Fruit fly (Drosophila melanogaster) whole organism, embryonic: ENCODE data around the gene CG33647.

Experiments used
- B-H1 ChIP-seq: fragments of 200-800 bp; sonication (Bioruptor generic); IDR thresholded peaks from 3 replicates; pipeline ENCODE4 v1.3.6; 2022; ENCODE audit warnings: missing biosample characterization, missing genetic modification characterization
- CG10267 ChIP-seq: fragments of 200-800 bp; sonication (Bioruptor generic); optimal IDR thresholded peaks from 2 replicates; lab custom pipeline; 2018; ENCODE audit warnings: missing biosample characterization, mild to moderate bottlenecking, missing genetic modification characterization, moderate library complexity
- CG13424 ChIP-seq: fragments of 200-800 bp; sonication (Bioruptor generic); optimal IDR thresholded peaks from 2 replicates; lab custom pipeline; 2019; ENCODE audit warnings: missing biosample characterization, mild to moderate bottlenecking, missing genetic modification characterization, moderate library complexity
- CG16779 ChIP-seq: fragments of 200-800 bp; sonication (Bioruptor generic); IDR thresholded peaks from 2 replicates; pipeline ENCODE4 v1.3.6; 2022; ENCODE audit warnings: missing biosample characterization, missing genetic modification characterization
- CG17829 ChIP-seq: fragments of 200-800 bp; optimal IDR thresholded peaks from 2 replicates; lab custom pipeline; 2019; ENCODE audit warnings: missing biosample characterization, mild to moderate bottlenecking, missing genetic modification characterization, moderate library complexity
- CG18599 ChIP-seq: fragments of 200-800 bp; sonication (Bioruptor generic); optimal IDR thresholded peaks from 3 replicates; lab custom pipeline; 2017; ENCODE audit warnings: missing biosample characterization, missing genetic modification characterization, mild to moderate bottlenecking, moderate library complexity, missing genetic modification reagents
- CG2116 ChIP-seq: fragments of 200-800 bp; sonication (Bioruptor generic); optimal IDR thresholded peaks from 3 replicates; lab custom pipeline; 2018; ENCODE audit warnings: missing biosample characterization, mild to moderate bottlenecking, missing genetic modification characterization
- CG31224 ChIP-seq: fragments of 200-800 bp; sonication (Bioruptor generic); IDR thresholded peaks from 2 replicates; pipeline ENCODE4 v1.3.6; 2022; ENCODE audit warnings: missing biosample characterization, missing genetic modification characterization
- CG3726 ChIP-seq: fragments of 200-800 bp; sonication (Bioruptor generic); IDR thresholded peaks from 3 replicates; pipeline ENCODE4, ENCODE4 v1.3.6; 2022; ENCODE audit warnings: missing biosample characterization, missing genetic modification characterization
- CG4282 ChIP-seq: fragments of 200-800 bp; sonication (Bioruptor generic); optimal IDR thresholded peaks from 2 replicates; lab custom pipeline; 2016; ENCODE audit warnings: missing biosample characterization, missing genetic modification characterization
- CG4328 ChIP-seq: fragments of 200-800 bp; sonication (Bioruptor generic); optimal IDR thresholded peaks from 3 replicates; lab custom pipeline; 2017; ENCODE audit warnings: missing biosample characterization, missing genetic modification reagents, missing genetic modification characterization
- CG4360 ChIP-seq: fragments of 200-800 bp; sonication (Bioruptor generic); IDR thresholded peaks from 2 replicates; pipeline ENCODE4 v1.3.6; 2022; ENCODE audit warnings: missing biosample characterization, missing genetic modification characterization
- CG4617 ChIP-seq: fragments of 200-800 bp; sonication (Bioruptor generic); optimal IDR thresholded peaks from 3 replicates; lab custom pipeline; 2016; ENCODE audit warnings: missing biosample characterization, missing genetic modification characterization, borderline replicate concordance
- CG6175 ChIP-seq: fragments of 200-800 bp; sonication (Bioruptor generic); IDR thresholded peaks from 3 replicates; pipeline ENCODE4 v1.3.6; 2022; ENCODE audit warnings: missing biosample characterization, missing genetic modification characterization
- CG6813 ChIP-seq: fragments of 200-800 bp; sonication (Bioruptor generic); optimal IDR thresholded peaks from 2 replicates; lab custom pipeline; 2017; ENCODE audit warnings: missing biosample characterization, missing genetic modification characterization, mild to moderate bottlenecking, moderate library complexity, missing genetic modification reagents
- Deaf1 ChIP-seq: fragments of 200-800 bp; optimal IDR thresholded peaks from 3 replicates; lab custom pipeline; 2019; ENCODE audit warnings: missing biosample characterization, mild to moderate bottlenecking, missing genetic modification characterization, moderate library complexity
- Doc2 ChIP-seq: fragments of 200-800 bp; sonication (Bioruptor generic); IDR thresholded peaks from 2 replicates; pipeline ENCODE4 v1.3.6; 2022; ENCODE audit warnings: missing biosample characterization, missing genetic modification characterization
- E2f2 ChIP-seq: fragments of 200-800 bp; sonication (Bioruptor generic); IDR thresholded peaks from 2 replicates; pipeline ENCODE4 v1.3.6; 2022; ENCODE audit warnings: missing biosample characterization, missing genetic modification characterization
- ERR ChIP-seq: fragments of 200-800 bp; sonication (Bioruptor generic); optimal IDR thresholded peaks from 2 replicates; lab custom pipeline; 2016; ENCODE audit warnings: missing biosample characterization, missing genetic modification characterization
- Ets65A ChIP-seq: fragments of 200-800 bp; sonication (Bioruptor generic); peaks from one replicate; lab custom pipeline; 2016; ENCODE audit warnings: missing biosample characterization, missing genetic modification characterization
- Hr51 ChIP-seq, 2 experiments: fragments of 200-800 bp; sonication (Bioruptor generic); optimal IDR thresholded peaks; 2 replicates in 1 of 2; 3 replicates in 1 of 2; lab custom pipeline; 2016 to 2018; ENCODE audit warnings: missing biosample characterization in 2 of 2, missing genetic modification characterization in 2 of 2, mild to moderate bottlenecking in 1 of 2, moderate library complexity in 1 of 2
- Med ChIP-seq: fragments of 200-800 bp; sonication (Bioruptor generic); peaks from one replicate; lab custom pipeline; 2016; ENCODE audit warnings: missing biosample characterization, missing genetic modification characterization, mild to moderate bottlenecking, inconsistent platforms, moderate library complexity
- Nf-YB ChIP-seq: fragments of 200-800 bp; sonication (Bioruptor generic); optimal IDR thresholded peaks from 3 replicates; lab custom pipeline; 2019; ENCODE audit warnings: missing biosample characterization, mild to moderate bottlenecking, missing genetic modification characterization, moderate library complexity
- Rx ChIP-seq: fragments of 200-800 bp; sonication (Bioruptor generic); IDR thresholded peaks from 2 replicates; pipeline ENCODE4 v1.3.6; 2022; ENCODE audit warnings: missing biosample characterization, missing genetic modification characterization
- Sin3A ChIP-seq: fragments of >200 bp; optimal IDR thresholded peaks from 2 replicates; lab custom pipeline; 2018
- Sry-δ ChIP-seq: fragments of 200-800 bp; sonication (Bioruptor generic); optimal IDR thresholded peaks from 2 replicates; lab custom pipeline; 2016; ENCODE audit warnings: missing biosample characterization, missing genetic modification characterization
- abd-A ChIP-seq: fragments of 200-800 bp; sonication (Bioruptor generic); optimal IDR thresholded peaks from 3 replicates; lab custom pipeline; 2019; ENCODE audit warnings: missing biosample characterization, mild to moderate bottlenecking, missing genetic modification characterization, moderate library complexity
- cg ChIP-seq: fragments of 200-800 bp; sonication (Bioruptor generic); optimal IDR thresholded peaks from 3 replicates; lab custom pipeline; 2019; ENCODE audit warnings: missing biosample characterization, mild to moderate bottlenecking, missing genetic modification characterization, moderate library complexity
- crc ChIP-seq: fragments of 200-800 bp; sonication (Bioruptor generic); optimal IDR thresholded peaks from 2 replicates; lab custom pipeline; 2016; ENCODE audit warnings: missing biosample characterization, missing genetic modification characterization
- dati ChIP-seq: fragments of 200-800 bp; sonication (Bioruptor generic); IDR thresholded peaks from 2 replicates; pipeline ENCODE4 v1.3.6; 2022; ENCODE audit warnings: missing biosample characterization, missing genetic modification characterization
- dmrt11E ChIP-seq: fragments of 200-800 bp; sonication (Bioruptor generic); optimal IDR thresholded peaks from 3 replicates; lab custom pipeline; 2018; ENCODE audit warnings: missing biosample characterization, mild to moderate bottlenecking, missing genetic modification characterization, moderate library complexity
- dmrt99B ChIP-seq: fragments of 200-800 bp; sonication (Bioruptor generic); optimal IDR thresholded peaks from 2 replicates; lab custom pipeline; 2018; ENCODE audit warnings: missing biosample characterization, mild to moderate bottlenecking, missing genetic modification characterization, moderate library complexity
- eve ChIP-seq, 2 experiments: fragments of >200 bp; optimal IDR thresholded peaks; 2 replicates each; lab custom pipeline; 2017; ENCODE audit warnings: missing biosample characterization in 2 of 2, missing genetic modification characterization in 2 of 2
- fd64A ChIP-seq: fragments of 200-800 bp; sonication (Bioruptor generic); optimal IDR thresholded peaks from 3 replicates; lab custom pipeline; 2018; ENCODE audit warnings: missing biosample characterization, mild to moderate bottlenecking, missing genetic modification characterization
- fd96Cb ChIP-seq: fragments of 200-800 bp; sonication (Bioruptor generic); optimal IDR thresholded peaks from 2 replicates; lab custom pipeline; 2018; ENCODE audit warnings: missing biosample characterization, mild to moderate bottlenecking, missing genetic modification characterization, moderate library complexity
- fru ChIP-seq: fragments of >200 bp; optimal IDR thresholded peaks from 2 replicates; lab custom pipeline; 2017
- gem ChIP-seq: fragments of 200-800 bp; sonication (Bioruptor generic); optimal IDR thresholded peaks from 2 replicates; lab custom pipeline; 2019; ENCODE audit warnings: missing biosample characterization, mild to moderate bottlenecking, missing genetic modification characterization, moderate library complexity
- ind ChIP-seq: fragments of 200-800 bp; sonication (Bioruptor generic); optimal IDR thresholded peaks from 3 replicates; lab custom pipeline; 2016; ENCODE audit warnings: missing biosample characterization, missing genetic modification characterization
- knrl ChIP-seq: fragments of 200-800 bp; sonication (Bioruptor generic); IDR thresholded peaks from 3 replicates; pipeline ENCODE4 v1.3.6; 2022; ENCODE audit warnings: missing biosample characterization, missing genetic modification characterization; ENCODE audit not compliant: partially characterized antibody
- luna ChIP-seq: fragments of 200-800 bp; sonication (Bioruptor generic); optimal IDR thresholded peaks from 2 replicates; lab custom pipeline; 2016; ENCODE audit warnings: missing biosample characterization, missing genetic modification characterization
- mirr ChIP-seq: fragments of 200-800 bp; sonication (Bioruptor generic); optimal IDR thresholded peaks from 3 replicates; lab custom pipeline; 2018; ENCODE audit warnings: missing biosample characterization, mild to moderate bottlenecking, missing genetic modification characterization
- peb ChIP-seq: fragments of 200-800 bp; sonication (Bioruptor generic); IDR thresholded peaks from 2 replicates; pipeline ENCODE4 v1.3.6; 2022; ENCODE audit warnings: missing biosample characterization, missing genetic modification characterization
- phol ChIP-seq: fragments of 200-800 bp; sonication (Bioruptor generic); optimal IDR thresholded peaks from 3 replicates; lab custom pipeline; 2018; ENCODE audit warnings: missing biosample characterization, mild to moderate bottlenecking, missing genetic modification characterization, moderate library complexity
- rib ChIP-seq: fragments of 200-800 bp; sonication (Bioruptor generic); IDR thresholded peaks from 2 replicates; pipeline ENCODE4 v1.3.6; 2022; ENCODE audit warnings: missing biosample characterization, missing genetic modification characterization
- salm ChIP-seq: fragments of 200-800 bp; sonication (Bioruptor generic); optimal IDR thresholded peaks from 2 replicates; lab custom pipeline; 2018; ENCODE audit warnings: missing biosample characterization, mild to moderate bottlenecking, missing genetic modification characterization
- slbo ChIP-seq: fragments of 200-800 bp; sonication (Bioruptor generic); IDR thresholded peaks from 2 replicates; pipeline ENCODE4 v1.3.6; 2022; ENCODE audit warnings: missing biosample characterization, missing genetic modification characterization
- sug ChIP-seq: fragments of 200-800 bp; optimal IDR thresholded peaks from 2 replicates; lab custom pipeline; 2019; ENCODE audit warnings: missing biosample characterization, mild to moderate bottlenecking, missing genetic modification characterization, moderate library complexity
- tin ChIP-seq: fragments of 200-800 bp; sonication (Bioruptor generic); optimal IDR thresholded peaks from 3 replicates; lab custom pipeline; 2016; ENCODE audit warnings: missing biosample characterization, missing genetic modification characterization
- unpg ChIP-seq: fragments of 200-800 bp; sonication (Bioruptor generic); optimal IDR thresholded peaks from 3 replicates; lab custom pipeline; 2018; ENCODE audit warnings: missing biosample characterization, mild to moderate bottlenecking, missing genetic modification characterization, moderate library complexity
- zf30C ChIP-seq: fragments of 200-800 bp; sonication (Bioruptor generic); optimal IDR thresholded peaks from 3 replicates; lab custom pipeline; 2018; ENCODE audit warnings: missing biosample characterization, mild to moderate bottlenecking, missing genetic modification characterization

The CG33647 gene

dm6 chr3L:19229491-19229890, 6.7 kb upstream of the CG33647 start:
- peak; percentile 34 for TF ChIP-seq phol (tag; lab: Kevin White, UChicago)
- no peak for TF ChIP-seq salm (tag; lab: Kevin White, UChicago)
- peak; percentile 26 for TF ChIP-seq mirr
- no peak for TF ChIP-seq dmrt11E
- TF ChIP-seq rib (GFP tag; lab: Robert Waterston, UW), result 0 out of 2 replicates have a peak, but pooled peaks have one; percentile 11
- TF ChIP-seq Hr51 (GFP tag; optimal IDR thresholded peaks at IDR 0.05; lab: Kevin White, UChicago), result peak in 1 of 2 experiments; percentile 38
- TF ChIP-seq Deaf1 (tag; lab: Kevin White, UChicago), result peak; percentile 62
- peak; percentile 40 for TF ChIP-seq CG18599
- TF ChIP-seq CG4360, result peak; percentile 60; the same call in 1 of the 2 replicates
- peak; percentile 96 for TF ChIP-seq abd-A (tag; lab: Kevin White, UChicago)
- TF ChIP-seq Ets65A, result peak; percentile 39
- peak; percentile 64 for TF ChIP-seq Med (GFP tag; lab: Kevin White, UChicago)
- TF ChIP-seq cg (GFP tag; lab: Kevin White, UChicago), result peak; percentile 19
- TF ChIP-seq fd64A, result no peak

DNA sequence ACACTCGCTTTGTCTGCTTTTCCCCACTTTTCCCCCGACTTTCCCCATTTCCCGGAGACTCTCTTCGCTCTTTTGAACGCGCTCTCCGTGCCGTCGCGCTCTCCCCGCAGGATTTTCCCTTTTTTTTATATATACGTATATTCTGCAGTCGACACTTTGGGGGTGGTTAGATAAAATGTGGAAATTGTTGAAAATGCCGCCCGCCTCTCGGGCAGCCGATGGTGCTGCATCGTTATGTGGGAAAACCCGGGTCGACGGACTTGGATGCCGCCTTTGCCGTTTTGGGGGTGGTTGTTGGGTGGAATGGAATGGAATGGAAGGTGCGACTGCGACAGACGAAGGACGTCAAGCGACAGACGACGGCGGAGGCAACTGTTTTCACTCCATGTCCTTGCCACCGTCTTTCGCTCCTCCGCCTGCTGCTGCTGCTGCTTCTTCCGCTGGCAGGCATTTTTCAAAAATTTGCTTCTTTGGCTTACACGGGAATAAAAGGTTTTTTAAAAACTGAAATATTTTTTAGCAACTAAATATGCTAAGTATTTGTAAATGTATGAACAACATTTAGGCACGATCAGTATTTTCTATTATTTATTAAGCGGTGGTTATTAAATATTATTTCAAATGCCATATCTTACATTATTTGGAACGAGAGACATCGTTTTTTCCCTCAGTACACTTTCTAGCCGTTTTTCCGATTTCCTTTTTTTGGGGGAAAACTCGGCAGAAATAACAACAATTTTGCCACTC, 5.2 kb upstream of the CG33647 start:
- TF ChIP-seq dmrt99B (peak; percentile 63), tin (no peak), CG31224 (GFP tag; lab: Robert Waterston, UW) (no peak), ERR (GFP tag; lab: Kevin White, UChicago) (no peak), CG4328 (GFP tag; lab: Kevin White, UChicago) (no peak), unpg (GFP tag; lab: Kevin White, UChicago) (peak; percentile 50), crc (no peak), Rx (no peak), CG2116 (no peak), peb (GFP tag; lab: Robert Waterston, UW) (no peak), CG16779 (GFP tag; lab: Robert Waterston, UW) (no peak), gem (tag; lab: Kevin White, UChicago) (peak; percentile 71), CG6813 (GFP tag; lab: Kevin White, UChicago) (no peak), E2f2 (GFP tag; lab: Robert Waterston, UW) (0 out of 2 replicates have a peak, but pooled peaks have one; percentile 13), CG3726 (GFP tag; lab: Robert Waterston, UW) (no peak), CG13424 (tag; lab: Kevin White, UChicago) (peak; percentile 39), dati (GFP tag; lab: Robert Waterston, UW) (no peak), Nf-YB (no peak), knrl (no peak), Sin3A (lab: Kevin White, UChicago) (no peak), slbo (GFP tag; lab: Robert Waterston, UW) (peak; percentile 49), Sry-δ (GFP tag; lab: Kevin White, UChicago) (no peak), CG6175 (GFP tag; lab: Robert Waterston, UW) (no peak), fru (lab: Kevin White, UChicago) (no peak), zf30C (GFP tag; lab: Kevin White, UChicago) (no peak), sug (tag; lab: Kevin White, UChicago) (no peak), luna (GFP tag; lab: Kevin White, UChicago) (no peak), CG10267 (peak; percentile 6), B-H1 (GFP tag; lab: Robert Waterston, UW) (no peak), CG17829 (tag; lab: Kevin White, UChicago) (peak; percentile 27), fd96Cb (tag; lab: Kevin White, UChicago) (peak; percentile 18), Doc2 (no peak), ind (peak; percentile 21), CG4282 (GFP tag; lab: Kevin White, UChicago) (no peak), CG4617 (GFP tag; lab: Kevin White, UChicago) (no peak), eve (GFP tag; optimal IDR thresholded peaks at IDR 0.05; lab: Kevin White, UChicago) (peak in 1 of 2 experiments; percentile 25)
